Fruit fly (Drosophila melanogaster) whole organism, prepupa: ENCODE data around the gene chp.

Experiments used
- Blimp-1 ChIP-seq: fragments of 200-800 bp; sonication (Bioruptor generic); optimal IDR thresholded peaks from 3 replicates; lab custom pipeline; 2017; ENCODE audit warnings: missing biosample characterization, missing genetic modification characterization, mild to moderate bottlenecking, moderate library complexity, missing genetic modification reagents
- CG10631 ChIP-seq: fragments of 200-800 bp; sonication (Bioruptor generic); optimal IDR thresholded peaks from 2 replicates; lab custom pipeline; 2016; ENCODE audit warnings: missing biosample characterization, missing genetic modification characterization
- CG10669 ChIP-seq: fragments of 200-800 bp; sonication (Bioruptor generic); optimal IDR thresholded peaks from 3 replicates; lab custom pipeline; 2018; ENCODE audit warnings: missing biosample characterization, mild to moderate bottlenecking, missing genetic modification characterization, moderate library complexity
- CG11294 ChIP-seq: fragments of 200-800 bp; sonication (Bioruptor generic); IDR thresholded peaks from 2 replicates; pipeline ENCODE4 v1.3.6; 2022; ENCODE audit warnings: missing biosample characterization, missing genetic modification characterization
- CG11762 ChIP-seq: fragments of 200-800 bp; sonication (Bioruptor generic); optimal IDR thresholded peaks from 3 replicates; lab custom pipeline; 2016; ENCODE audit warnings: missing biosample characterization, missing genetic modification characterization; ENCODE audit not compliant: insufficient read depth
- CG11902 ChIP-seq: fragments of 200-800 bp; sonication (Bioruptor generic); optimal IDR thresholded peaks from 3 replicates; lab custom pipeline; 2016; ENCODE audit warnings: missing biosample characterization, missing genetic modification characterization
- CG15336 ChIP-seq: fragments of 200-800 bp; sonication (Bioruptor generic); IDR thresholded peaks from 2 replicates; pipeline ENCODE4 v1.3.6; 2022; ENCODE audit warnings: missing biosample characterization, missing genetic modification characterization
- CG3032 ChIP-seq: fragments of 200-800 bp; optimal IDR thresholded peaks from 2 replicates; lab custom pipeline; 2019; ENCODE audit warnings: missing biosample characterization, mild to moderate bottlenecking, missing genetic modification characterization, moderate library complexity
- CG32006 ChIP-seq: fragments of 200-800 bp; sonication (Bioruptor generic); optimal IDR thresholded peaks from 3 replicates; lab custom pipeline; 2017; ENCODE audit warnings: missing biosample characterization, mild to moderate bottlenecking, missing genetic modification characterization
- CG3919 ChIP-seq: fragments of 200-800 bp; sonication (Bioruptor generic); optimal IDR thresholded peaks from 3 replicates; lab custom pipeline; 2016; ENCODE audit warnings: missing biosample characterization, missing genetic modification characterization
- CG4318 ChIP-seq: fragments of 200-800 bp; sonication (Bioruptor generic); optimal IDR thresholded peaks from 3 replicates; lab custom pipeline; 2017; ENCODE audit warnings: missing biosample characterization, mild to moderate bottlenecking, missing genetic modification characterization
- CG6276 ChIP-seq: fragments of 200-800 bp; sonication (Bioruptor generic); optimal IDR thresholded peaks from 2 replicates; lab custom pipeline; 2017; ENCODE audit warnings: missing biosample characterization, mild to moderate bottlenecking, missing genetic modification characterization
- CG6808 ChIP-seq: fragments of 200-800 bp; sonication (Bioruptor generic); optimal IDR thresholded peaks from 3 replicates; lab custom pipeline; 2017; ENCODE audit warnings: missing biosample characterization, missing genetic modification characterization, mild to moderate bottlenecking, moderate library complexity, missing genetic modification reagents
- CG6854 ChIP-seq: fragments of 200-800 bp; sonication (Bioruptor generic); optimal IDR thresholded peaks from 2 replicates; lab custom pipeline; 2017; ENCODE audit warnings: missing biosample characterization, mild to moderate bottlenecking, missing genetic modification characterization
- CG8319 ChIP-seq: fragments of 200-800 bp; sonication (Bioruptor generic); optimal IDR thresholded peaks from 3 replicates; lab custom pipeline; 2016; ENCODE audit warnings: missing biosample characterization, missing genetic modification characterization
- CG8632 ChIP-seq: fragments of 200-800 bp; sonication (Bioruptor generic); optimal IDR thresholded peaks from 3 replicates; lab custom pipeline; 2016; ENCODE audit warnings: missing biosample characterization, missing genetic modification characterization
- CG9139 ChIP-seq: fragments of 200-800 bp; sonication (Bioruptor generic); optimal IDR thresholded peaks from 3 replicates; lab custom pipeline; 2017; ENCODE audit warnings: missing biosample characterization, mild to moderate bottlenecking, missing genetic modification characterization
- Eip78C ChIP-seq: fragments of 200-800 bp; sonication (Bioruptor generic); peaks from one replicate; lab custom pipeline; 2016; ENCODE audit warnings: missing biosample characterization, missing genetic modification characterization
- Eip93F ChIP-seq: fragments of 200-800 bp; sonication (Bioruptor generic); optimal IDR thresholded peaks from 2 replicates; lab custom pipeline; 2016; ENCODE audit warnings: missing biosample characterization, mild to moderate bottlenecking, missing genetic modification characterization
- Ets21C ChIP-seq: fragments of 200-800 bp; sonication (Bioruptor generic); optimal IDR thresholded peaks from 3 replicates; lab custom pipeline; 2016; ENCODE audit warnings: missing biosample characterization, missing genetic modification characterization
- Ets96B ChIP-seq: fragments of 200-800 bp; optimal IDR thresholded peaks from 2 replicates; lab custom pipeline; 2019; ENCODE audit warnings: missing biosample characterization, mild to moderate bottlenecking, missing genetic modification characterization, moderate library complexity
- Gug ChIP-seq: fragments of 200-800 bp; sonication (Bioruptor generic); IDR thresholded peaks from 2 replicates; pipeline ENCODE4 v1.3.6; 2022; ENCODE audit warnings: missing biosample characterization, missing genetic modification characterization
- Hr38 ChIP-seq: sonication (Bioruptor generic); optimal IDR thresholded peaks from 2 replicates; lab custom pipeline; 2016; ENCODE audit warnings: missing biosample characterization, missing genetic modification characterization
- Hr39 ChIP-seq: fragments of 200-800 bp; sonication (Bioruptor generic); optimal IDR thresholded peaks from 2 replicates; lab custom pipeline; 2016; ENCODE audit warnings: missing biosample characterization, missing genetic modification characterization
- Hr4 ChIP-seq: fragments of 200-800 bp; sonication (Bioruptor generic); optimal IDR thresholded peaks from 3 replicates; lab custom pipeline; 2016; ENCODE audit warnings: missing biosample characterization, missing genetic modification characterization
- Lpt ChIP-seq: fragments of 200-800 bp; sonication (Bioruptor generic); optimal IDR thresholded peaks from 3 replicates; lab custom pipeline; 2016; ENCODE audit warnings: missing biosample characterization, missing genetic modification characterization
- Met ChIP-seq: fragments of 200-800 bp; sonication (Bioruptor generic); optimal IDR thresholded peaks from 3 replicates; lab custom pipeline; 2016; ENCODE audit warnings: missing biosample characterization, missing genetic modification characterization
- OdsH ChIP-seq: fragments of 200-800 bp; sonication (Bioruptor generic); optimal IDR thresholded peaks from 3 replicates; lab custom pipeline; 2016; ENCODE audit warnings: missing biosample characterization, missing genetic modification characterization
- Smox ChIP-seq: fragments of 200-800 bp; sonication (Bioruptor generic); optimal IDR thresholded peaks from 3 replicates; lab custom pipeline; 2016; ENCODE audit warnings: missing biosample characterization, missing genetic modification characterization
- Sox102F ChIP-seq: fragments of 200-800 bp; sonication (Bioruptor generic); optimal IDR thresholded peaks from 2 replicates; lab custom pipeline; 2016; ENCODE audit warnings: missing biosample characterization, mild to moderate bottlenecking, missing genetic modification characterization
- Sox14 ChIP-seq: fragments of 200-800 bp; sonication (Bioruptor generic); optimal IDR thresholded peaks from 3 replicates; lab custom pipeline; 2016; ENCODE audit warnings: missing biosample characterization, missing genetic modification characterization
- Sox15 ChIP-seq: fragments of 200-800 bp; sonication (Bioruptor generic); optimal IDR thresholded peaks from 3 replicates; lab custom pipeline; 2016; ENCODE audit warnings: missing biosample characterization, missing genetic modification characterization
- achi ChIP-seq: fragments of 200-800 bp; sonication (Bioruptor generic); optimal IDR thresholded peaks from 3 replicates; lab custom pipeline; 2016; ENCODE audit warnings: missing biosample characterization, missing genetic modification characterization
- acj6 ChIP-seq: fragments of 200-800 bp; sonication (Bioruptor generic); optimal IDR thresholded peaks from 3 replicates; lab custom pipeline; 2016; ENCODE audit warnings: missing biosample characterization, missing genetic modification characterization
- cyc ChIP-seq: fragments of 200-800 bp; sonication (Bioruptor generic); optimal IDR thresholded peaks from 3 replicates; lab custom pipeline; 2016; ENCODE audit warnings: missing biosample characterization, missing genetic modification characterization
- dsx ChIP-seq: fragments of 200-800 bp; optimal IDR thresholded peaks from 3 replicates; lab custom pipeline; 2019; ENCODE audit warnings: missing biosample characterization, mild to moderate bottlenecking, missing genetic modification characterization, moderate library complexity; ENCODE audit not compliant: poor library complexity, severe bottlenecking
- esn ChIP-seq: fragments of 200-800 bp; sonication (Bioruptor generic); optimal IDR thresholded peaks from 2 replicates; lab custom pipeline; 2016; ENCODE audit warnings: missing biosample characterization, mild to moderate bottlenecking, missing genetic modification characterization, moderate library complexity
- fd59A ChIP-seq: fragments of 200-800 bp; sonication (Bioruptor generic); optimal IDR thresholded peaks from 2 replicates; lab custom pipeline; 2017; ENCODE audit warnings: missing biosample characterization, mild to moderate bottlenecking, missing genetic modification characterization, missing genetic modification reagents
- fd85E ChIP-seq: fragments of 200-800 bp; sonication (Bioruptor generic); optimal IDR thresholded peaks from 3 replicates; lab custom pipeline; 2016; ENCODE audit warnings: missing biosample characterization, missing genetic modification characterization
- lz ChIP-seq: fragments of 200-800 bp; sonication (Bioruptor generic); optimal IDR thresholded peaks from 3 replicates; lab custom pipeline; 2016; ENCODE audit warnings: missing biosample characterization, missing genetic modification characterization
- net ChIP-seq: fragments of 200-800 bp; sonication (Bioruptor generic); optimal IDR thresholded peaks from 3 replicates; lab custom pipeline; 2016; ENCODE audit warnings: missing biosample characterization, missing genetic modification characterization
- pdm3 ChIP-seq: fragments of 200-800 bp; sonication (Bioruptor generic); optimal IDR thresholded peaks from 3 replicates; lab custom pipeline; 2016; ENCODE audit warnings: missing biosample characterization, missing genetic modification characterization
- svp ChIP-seq: fragments of 200-800 bp; sonication (Bioruptor generic); peaks from one replicate; lab custom pipeline; 2016; ENCODE audit warnings: missing biosample characterization, missing genetic modification characterization
- topi ChIP-seq: fragments of 200-800 bp; sonication (Bioruptor generic); optimal IDR thresholded peaks from 3 replicates; lab custom pipeline; 2016; ENCODE audit warnings: missing biosample characterization, missing genetic modification characterization

chp gene

dm6 chr3R:31250426-31251034 is 40.0 kb upstream of the chp start (continued):
- peak; percentile 14 for TF ChIP-seq CG8632 (GFP tag; lab: Kevin White, UChicago)
- no peak for TF ChIP-seq CG11762 (GFP tag; lab: Kevin White, UChicago)
- TF ChIP-seq topi (GFP tag; lab: Kevin White, UChicago), result no peak
- TF ChIP-seq CG6276 (GFP tag; lab: Kevin White, UChicago), result no peak
- TF ChIP-seq CG11902, result no peak
- TF ChIP-seq Ets21C (GFP tag; lab: Kevin White, UChicago), result no peak
- TF ChIP-seq OdsH (GFP tag; lab: Kevin White, UChicago), result peak; percentile 32
- no peak for TF ChIP-seq CG6808 (GFP tag; lab: Kevin White, UChicago)
- TF ChIP-seq Lpt (GFP tag; lab: Kevin White, UChicago), result no peak
- no peak for TF ChIP-seq CG4318 (GFP tag; lab: Kevin White, UChicago)
- TF ChIP-seq Ets96B, result no peak
- no peak for TF ChIP-seq Eip93F (GFP tag; lab: Kevin White, UChicago)
- TF ChIP-seq net (GFP tag; lab: Kevin White, UChicago), result no peak
- TF ChIP-seq CG3032 (tag; lab: Kevin White, UChicago), result no peak

dm6 chr3R:31248245-31248644 is 37.7 kb upstream of the chp start:
- TF ChIP-seq CG6854 (GFP tag; lab: Kevin White, UChicago) (peak; percentile 54), Sox15 (GFP tag; lab: Kevin White, UChicago) (no peak), Blimp-1 (GFP tag; lab: Kevin White, UChicago) (peak; percentile 92)
- TF ChIP-seq, all 60 proteins: peak for 2

dm6 chr3R:31247281-31247995 is 36.9 kb upstream of the chp start:
- peak; percentile 81 for TF ChIP-seq cyc
- no peak for TF ChIP-seq CG10669
- peak; percentile 37 for TF ChIP-seq fd85E (GFP tag; lab: Kevin White, UChicago)
- TF ChIP-seq Hr38 (GFP tag; lab: Kevin White, UChicago), result no peak
- peak; percentile 43 for TF ChIP-seq Sox15 (GFP tag; lab: Kevin White, UChicago)
- peak; percentile 46 for TF ChIP-seq CG32006 (GFP tag; lab: Kevin White, UChicago)
- TF ChIP-seq fd59A, result no peak
- TF ChIP-seq CG6854 (GFP tag; lab: Kevin White, UChicago), result peak; percentile 31
- peak; percentile 81 for TF ChIP-seq Sox102F (GFP tag; lab: Kevin White, UChicago)
- peak; percentile 73 for TF ChIP-seq Ets21C (GFP tag; lab: Kevin White, UChicago)
- peak; percentile 78 for TF ChIP-seq Smox (GFP tag; lab: Kevin White, UChicago)
- TF ChIP-seq dsx (GFP tag; lab: Kevin White, UChicago), result no peak
- TF ChIP-seq esn, result peak; percentile 80
- TF ChIP-seq Hr39 (GFP tag; lab: Kevin White, UChicago), result peak; percentile 77
- TF ChIP-seq svp (GFP tag; lab: Kevin White, UChicago), result peak; percentile 93
- TF ChIP-seq CG8319, result peak; percentile 61
- TF ChIP-seq CG9139 (GFP tag; lab: Kevin White, UChicago), result no peak
- TF ChIP-seq Lpt (GFP tag; lab: Kevin White, UChicago), result peak; percentile 6
- peak; percentile 65 for TF ChIP-seq CG11902
- peak; percentile 32 for TF ChIP-seq Hr4 (GFP tag; lab: Kevin White, UChicago)
- TF ChIP-seq Eip78C (GFP tag; lab: Kevin White, UChicago), result peak; percentile 93
- TF ChIP-seq CG15336 (GFP tag; lab: Robert Waterston, UW), result peak; percentile 33
- TF ChIP-seq Sox14, result peak; percentile 51
- peak; percentile 72 for TF ChIP-seq lz
- no peak for TF ChIP-seq Ets96B
- TF ChIP-seq CG11294 (GFP tag; lab: Robert Waterston, UW), result no peak
- TF ChIP-seq Met (GFP tag; lab: Kevin White, UChicago), result peak; percentile 82
- no peak for TF ChIP-seq CG4318 (GFP tag; lab: Kevin White, UChicago)
- TF ChIP-seq Blimp-1 (GFP tag; lab: Kevin White, UChicago), result no peak
- TF ChIP-seq CG6276 (GFP tag; lab: Kevin White, UChicago), result peak; percentile 81
- TF ChIP-seq CG8632 (GFP tag; lab: Kevin White, UChicago), result peak; percentile 73
- no peak for TF ChIP-seq Gug (GFP tag; lab: Robert Waterston, UW)
- TF ChIP-seq achi (GFP tag; lab: Kevin White, UChicago), result peak; percentile 73
- peak; percentile 16 for TF ChIP-seq CG10631 (GFP tag; lab: Kevin White, UChicago)
- TF ChIP-seq CG3919 (GFP tag; lab: Kevin White, UChicago), result peak; percentile 76
- TF ChIP-seq pdm3 (GFP tag; lab: Kevin White, UChicago), result peak; percentile 69
- TF ChIP-seq acj6 (GFP tag; lab: Kevin White, UChicago), result peak; percentile 68
